Worm (Caenorhabditis elegans) whole organism, early embryonic: Measurements from ENCODE around the gene M01H9.3.

Experiments
- B0310.2 ChIP-seq: sonication (generic microtip); optimal IDR thresholded peaks from 2 replicates; lab custom pipeline; 2016; ENCODE audit warnings: mild to moderate bottlenecking, missing genetic modification characterization, missing compliant biosample characterization
- F13C5.2 ChIP-seq: sonication (generic microtip); optimal IDR thresholded peaks from 2 replicates; lab custom pipeline; 2017; ENCODE audit warnings: mild to moderate bottlenecking, missing genetic modification characterization, inconsistent platforms, missing compliant biosample characterization
- aly-1 ChIP-seq: sonication (generic microtip); optimal IDR thresholded peaks from 2 replicates; lab custom pipeline; 2016; ENCODE audit warnings: missing genetic modification characterization, missing compliant biosample characterization
- ama-1 ChIP-seq: fragments of 150-350 bp; optimal IDR thresholded peaks from 2 replicates; lab custom pipeline; 2014
- ceh-13 ChIP-seq: fragments of 200-800 bp; sonication (Bioruptor generic); optimal IDR thresholded peaks from 2 replicates; lab custom pipeline; 2018; ENCODE audit warnings: mild to moderate bottlenecking, missing genetic modification characterization, missing compliant biosample characterization
- ceh-36 ChIP-seq: sonication (generic microtip); optimal IDR thresholded peaks from 2 replicates; lab custom pipeline; 2016; ENCODE audit warnings: missing genetic modification characterization, inconsistent platforms, missing compliant biosample characterization
- ets-7 ChIP-seq: sonication (generic microtip); optimal IDR thresholded peaks from 2 replicates; lab custom pipeline; 2016; ENCODE audit warnings: missing genotype, missing genetic modification characterization, missing compliant biosample characterization
- flt-1 ChIP-seq: fragments of 200-800 bp; sonication (Bioruptor generic); IDR thresholded peaks from 2 replicates; pipeline ENCODE4 v1.3.6; 2022; ENCODE audit warnings: missing genetic modification characterization, missing compliant biosample characterization
- hmbx-1 ChIP-seq: sonication (generic microtip); optimal IDR thresholded peaks from 2 replicates; lab custom pipeline; 2016; ENCODE audit warnings: mild to moderate bottlenecking, missing genetic modification characterization, missing compliant biosample characterization
- hmg-4 ChIP-seq: fragments of 200-800 bp; sonication (Bioruptor generic); optimal IDR thresholded peaks from 2 replicates; lab custom pipeline; 2018; ENCODE audit warnings: mild to moderate bottlenecking, missing genetic modification characterization, missing compliant biosample characterization
- hnd-1 ChIP-seq: sonication (generic microtip); optimal IDR thresholded peaks from 2 replicates; lab custom pipeline; 2016; ENCODE audit warnings: missing genetic modification characterization, missing compliant biosample characterization
- pes-1 ChIP-seq: fragments of 200-800 bp; sonication (Bioruptor generic); IDR thresholded peaks from 2 replicates; pipeline ENCODE4 v1.3.6; 2022; ENCODE audit warnings: missing genetic modification reagents, missing genetic modification characterization, missing compliant biosample characterization
- scrt-1 ChIP-seq: fragments of 200-800 bp; sonication (Bioruptor generic); IDR thresholded peaks from 2 replicates; pipeline ENCODE4 v1.3.6; 2022; ENCODE audit warnings: missing genetic modification characterization, missing compliant biosample characterization
- sea-1 ChIP-seq: fragments of 200-800 bp; sonication (Bioruptor generic); conservative IDR thresholded peaks from 2 replicates; pipeline ENCODE4 v1.3.6; 2022; ENCODE audit warnings: missing genetic modification characterization, missing compliant biosample characterization
- tbx-11 ChIP-seq: fragments of 200-800 bp; sonication (Bioruptor generic); IDR thresholded peaks from 2 replicates; pipeline ENCODE4 v1.3.6; 2022; ENCODE audit warnings: missing genetic modification characterization, missing compliant biosample characterization
- tbx-37 ChIP-seq: fragments of 200-800 bp; sonication (Bioruptor generic); conservative IDR thresholded peaks from 2 replicates; pipeline ENCODE4 v1.3.6; 2022; ENCODE audit warnings: missing genetic modification reagents, missing genetic modification characterization, missing compliant biosample characterization
- tra-4 ChIP-seq: sonication (generic microtip); optimal IDR thresholded peaks from 2 replicates; lab custom pipeline; 2017; ENCODE audit warnings: missing genetic modification characterization, missing compliant biosample characterization

M01H9.3 gene

ce11 chrIV:4490148-4490652, 13.3 kb upstream of the M01H9.3 start, which contains the start of gene ZK180.7:
TSS of gene ZK180.7 (plus strand) at chrIV:4490542.
- TF ChIP-seq tbx-37 (GFP tag; lab: Robert Waterston, UW) (no peak), ceh-36 (no peak), tra-4 (tag; lab: Kevin White, UChicago) (no peak), tbx-11 (GFP tag; lab: Robert Waterston, UW) (no peak), flt-1 (GFP tag; lab: Robert Waterston, UW) (no peak), scrt-1 (GFP tag; lab: Robert Waterston, UW) (no peak), hmg-4 (GFP tag; lab: Kevin White, UChicago) (no peak), hmbx-1 (no peak), ceh-13 (GFP tag; lab: Kevin White, UChicago) (no peak), ets-7 (tag; lab: Kevin White, UChicago) (no peak), ama-1 (no peak), hnd-1 (tag; lab: Kevin White, UChicago) (no peak), sea-1 (GFP tag; lab: Robert Waterston, UW) (no peak), pes-1 (GFP tag; lab: Robert Waterston, UW) (no peak), F13C5.2 (tag; lab: Kevin White, UChicago) (no peak), B0310.2 (tag; lab: Kevin White, UChicago) (no peak), aly-1 (no peak)

ce11 chrIV:4486738-4487137, 9.9 kb upstream of the M01H9.3 start, which contains the start of gene trx-3:
TSS of gene trx-3 (plus strand) at chrIV:4487028.
- TF ChIP-seq tra-4 (tag; lab: Kevin White, UChicago) (no peak), ceh-36 (no peak), flt-1 (GFP tag; lab: Robert Waterston, UW) (no peak), F13C5.2 (tag; lab: Kevin White, UChicago) (no peak), tbx-11 (GFP tag; lab: Robert Waterston, UW) (no peak), tbx-37 (GFP tag; lab: Robert Waterston, UW) (no peak), scrt-1 (GFP tag; lab: Robert Waterston, UW) (no peak), hmbx-1 (no peak), hnd-1 (tag; lab: Kevin White, UChicago) (no peak), hmg-4 (GFP tag; lab: Kevin White, UChicago) (no peak)

- TF ChIP-seq F13C5.2 (tag; lab: Kevin White, UChicago) (no peak), tbx-37 (GFP tag; lab: Robert Waterston, UW) (no peak), ceh-36 (no peak), hnd-1 (tag; lab: Kevin White, UChicago) (no peak), hmbx-1 (no peak), ceh-13 (GFP tag; lab: Kevin White, UChicago) (no peak)
Measured at ce11 chrIV:4484555-4484954, 7.7 kb upstream of the M01H9.3 start.

- TF ChIP-seq tbx-11 (GFP tag; lab: Robert Waterston, UW) (no peak), ets-7 (tag; lab: Kevin White, UChicago) (no peak), aly-1 (no peak), tra-4 (tag; lab: Kevin White, UChicago) (no peak), scrt-1 (GFP tag; lab: Robert Waterston, UW) (no peak), ceh-13 (GFP tag; lab: Kevin White, UChicago) (no peak)
Measured at ce11 chrIV:4482531-4482930, 5.7 kb upstream of the M01H9.3 start, which contains the start of gene M01H9.4. TSS of gene M01H9.4 (minus strand) at chrIV:4482909.

- TF ChIP-seq aly-1 (no peak), F13C5.2 (tag; lab: Kevin White, UChicago) (no peak), tra-4 (tag; lab: Kevin White, UChicago) (no peak), scrt-1 (GFP tag; lab: Robert Waterston, UW) (no peak), ama-1 (no peak), ceh-36 (no peak), B0310.2 (tag; lab: Kevin White, UChicago) (no peak), tbx-11 (GFP tag; lab: Robert Waterston, UW) (no peak), tbx-37 (GFP tag; lab: Robert Waterston, UW) (no peak), hmg-4 (GFP tag; lab: Kevin White, UChicago) (no peak), sea-1 (GFP tag; lab: Robert Waterston, UW) (no peak)
Measured at ce11 chrIV:4481298-4481697, 4.4 kb upstream of the M01H9.3 start.

- TF ChIP-seq tra-4 (tag; lab: Kevin White, UChicago) (no peak), ama-1 (no peak), aly-1 (no peak), F13C5.2 (tag; lab: Kevin White, UChicago) (no peak), flt-1 (GFP tag; lab: Robert Waterston, UW) (no peak), pes-1 (GFP tag; lab: Robert Waterston, UW) (no peak), ceh-13 (GFP tag; lab: Kevin White, UChicago) (no peak), hmbx-1 (no peak), sea-1 (GFP tag; lab: Robert Waterston, UW) (no peak), ceh-36 (no peak), B0310.2 (tag; lab: Kevin White, UChicago) (no peak), hmg-4 (GFP tag; lab: Kevin White, UChicago) (no peak), hnd-1 (tag; lab: Kevin White, UChicago) (no peak), scrt-1 (GFP tag; lab: Robert Waterston, UW) (no peak), tbx-11 (GFP tag; lab: Robert Waterston, UW) (no peak)
Measured at ce11 chrIV:4480027-4480426, 3.2 kb upstream of the M01H9.3 start, which contains the start of gene M01H9.10. TSS of gene M01H9.10 (minus strand) at chrIV:4480127.

ce11 chrIV:4478612-4479011, 1.8 kb upstream of the M01H9.3 start:
- TF ChIP-seq B0310.2 (tag; lab: Kevin White, UChicago), result no peak
- no peak for TF ChIP-seq pes-1 (GFP tag; lab: Robert Waterston, UW)
- TF ChIP-seq hmg-4 (GFP tag; lab: Kevin White, UChicago), result no peak
- no peak for TF ChIP-seq tbx-37 (GFP tag; lab: Robert Waterston, UW)
- TF ChIP-seq tbx-11 (GFP tag; lab: Robert Waterston, UW), result no peak
- TF ChIP-seq ceh-13 (GFP tag; lab: Kevin White, UChicago), result no peak
- no peak for TF ChIP-seq hmbx-1
- no peak for TF ChIP-seq scrt-1 (GFP tag; lab: Robert Waterston, UW)
- no peak for TF ChIP-seq hnd-1 (tag; lab: Kevin White, UChicago)
- no peak for TF ChIP-seq ama-1
- TF ChIP-seq ets-7 (tag; lab: Kevin White, UChicago), result no peak
- TF ChIP-seq F13C5.2 (tag; lab: Kevin White, UChicago), result no peak
- TF ChIP-seq aly-1, result no peak
- TF ChIP-seq tra-4 (tag; lab: Kevin White, UChicago), result no peak
- TF ChIP-seq flt-1 (GFP tag; lab: Robert Waterston, UW), result no peak
- TF ChIP-seq sea-1 (GFP tag; lab: Robert Waterston, UW), result no peak
- TF ChIP-seq ceh-36, result no peak
